Worm (Caenorhabditis elegans) whole organism, L2 larva: Measurements from ENCODE around the gene sysm-1.

Experiments
- C34F6.9 ChIP-seq: fragments of 150-350 bp; optimal IDR thresholded peaks from 2 replicates; lab custom pipeline; 2014; ENCODE audit warnings: missing biosample characterization, missing genetic modification characterization
- F13H6.1 ChIP-seq: sonication (generic microtip); optimal IDR thresholded peaks from 2 replicates; lab custom pipeline; 2016; ENCODE audit warnings: missing genetic modification characterization, missing compliant biosample characterization
- R02D3.7 ChIP-seq: fragments of 150-350 bp; optimal IDR thresholded peaks from 2 replicates; lab custom pipeline; 2014; ENCODE audit warnings: missing biosample characterization, missing genetic modification characterization
- Y55F3AM.14 ChIP-seq: fragments of 200-800 bp; sonication (Bioruptor generic); optimal IDR thresholded peaks from 2 replicates; lab custom pipeline; 2018; ENCODE audit warnings: mild to moderate bottlenecking, missing genetic modification characterization, missing compliant biosample characterization
- ZK546.5 ChIP-seq: sonication (generic microtip); optimal IDR thresholded peaks from 2 replicates; lab custom pipeline; 2017; ENCODE audit warnings: missing biosample characterization, missing genetic modification characterization
- alr-1 ChIP-seq: fragments of 150-350 bp; optimal IDR thresholded peaks from 2 replicates; lab custom pipeline; 2014; ENCODE audit warnings: missing biosample characterization, missing genetic modification characterization
- aly-2 ChIP-seq: fragments of 150-350 bp; optimal IDR thresholded peaks from 2 replicates; lab custom pipeline; 2014; ENCODE audit warnings: missing biosample characterization, missing genetic modification characterization
- ama-1 ChIP-seq: fragments of 150-350 bp; optimal IDR thresholded peaks from 2 replicates; lab custom pipeline; 2018; ENCODE audit warnings: inconsistent platforms
- blmp-1 ChIP-seq: sonication (generic microtip); optimal IDR thresholded peaks from 2 replicates; lab custom pipeline; 2017; ENCODE audit warnings: missing genetic modification characterization, mild to moderate bottlenecking, missing compliant biosample characterization, antibody characterized with exemption, moderate library complexity; ENCODE audit not compliant: insufficient read depth
- ceh-16 ChIP-seq: fragments of 150-350 bp; optimal IDR thresholded peaks from 2 replicates; lab custom pipeline; 2014; ENCODE audit warnings: missing biosample characterization, missing genetic modification characterization
- ceh-82 ChIP-seq: fragments of 150-350 bp; optimal IDR thresholded peaks from 2 replicates; lab custom pipeline; 2014; ENCODE audit warnings: missing biosample characterization, missing genetic modification characterization
- crh-2 ChIP-seq: sonication (generic microtip); optimal IDR thresholded peaks from 2 replicates; lab custom pipeline; 2017; ENCODE audit warnings: missing biosample characterization, missing genetic modification characterization
- dmd-4 ChIP-seq: sonication (generic microtip); optimal IDR thresholded peaks from 2 replicates; lab custom pipeline; 2017; ENCODE audit warnings: missing biosample characterization, missing genetic modification characterization
- egl-27 ChIP-seq: sonication (generic microtip); optimal IDR thresholded peaks from 3 replicates; lab custom pipeline; 2017; ENCODE audit warnings: missing biosample characterization, missing genetic modification reagents, missing genetic modification characterization
- elt-1 ChIP-seq: fragments of 150-350 bp; optimal IDR thresholded peaks from 2 replicates; lab custom pipeline; 2014; ENCODE audit warnings: missing biosample characterization, missing genetic modification characterization
- elt-3 ChIP-seq: sonication (generic microtip); optimal IDR thresholded peaks from 2 replicates; lab custom pipeline; 2017; ENCODE audit warnings: missing biosample characterization, missing genetic modification characterization
- fos-1 ChIP-seq: fragments of 150-350 bp; optimal IDR thresholded peaks from 2 replicates; lab custom pipeline; 2014; ENCODE audit warnings: missing biosample characterization, missing genetic modification characterization
- gmeb-1 ChIP-seq: fragments of 150-350 bp; optimal IDR thresholded peaks from 2 replicates; lab custom pipeline; 2014; ENCODE audit warnings: missing biosample characterization, missing genetic modification characterization
- lin-11 ChIP-seq: fragments of 150-350 bp; sonication (generic microtip); optimal IDR thresholded peaks from 2 replicates; lab custom pipeline; 2014; ENCODE audit warnings: missing biosample characterization, missing genetic modification characterization, inconsistent platforms, mixed read lengths
- lin-13 ChIP-seq: fragments of 150-350 bp; optimal IDR thresholded peaks from 2 replicates; lab custom pipeline; 2014; ENCODE audit warnings: missing biosample characterization, missing genetic modification reagents, missing genetic modification characterization
- lin-39 ChIP-seq: fragments of 150-350 bp; optimal IDR thresholded peaks from 2 replicates; lab custom pipeline; 2014; ENCODE audit warnings: missing biosample characterization, missing genetic modification reagents, missing genetic modification characterization
- lsy-2 ChIP-seq, 2 experiments: fragments of 150-350 bp in 1 of 2; sonication (generic microtip) in 1 of 2; optimal IDR thresholded peaks; 2 replicates each; lab custom pipeline; 2014 to 2017; ENCODE audit warnings: missing biosample characterization in 2 of 2, missing genetic modification characterization in 2 of 2
- mab-5 ChIP-seq: fragments of 150-350 bp; optimal IDR thresholded peaks from 2 replicates; lab custom pipeline; 2014; ENCODE audit warnings: missing biosample characterization, missing genetic modification characterization
- mbf-1 ChIP-seq: sonication (generic microtip); optimal IDR thresholded peaks from 2 replicates; lab custom pipeline; 2017; ENCODE audit warnings: missing biosample characterization, missing genetic modification characterization
- mdl-1 ChIP-seq, 2 experiments: fragments of 150-350 bp in 1 of 2; sonication (generic microtip) in 1 of 2; optimal IDR thresholded peaks; 2 replicates each; lab custom pipeline; 2017; ENCODE audit warnings: missing biosample characterization in 2 of 2, missing genetic modification characterization in 2 of 2
- nhr-10 ChIP-seq: sonication (generic microtip); optimal IDR thresholded peaks from 2 replicates; lab custom pipeline; 2017; ENCODE audit warnings: missing biosample characterization, missing genetic modification characterization
- nhr-11 ChIP-seq: fragments of 150-350 bp; optimal IDR thresholded peaks from 2 replicates; lab custom pipeline; 2014; ENCODE audit warnings: missing biosample characterization, missing genetic modification characterization
- nhr-12 ChIP-seq: fragments of 150-350 bp; optimal IDR thresholded peaks from 2 replicates; lab custom pipeline; 2014; ENCODE audit warnings: missing biosample characterization, missing genetic modification characterization
- nhr-129 ChIP-seq: fragments of 150-350 bp; optimal IDR thresholded peaks from 2 replicates; lab custom pipeline; 2014; ENCODE audit warnings: missing biosample characterization, missing genetic modification characterization
- nhr-21 ChIP-seq: fragments of 150-350 bp; optimal IDR thresholded peaks from 2 replicates; lab custom pipeline; 2014; ENCODE audit warnings: missing biosample characterization, missing genetic modification characterization
- nhr-23 ChIP-seq: fragments of 150-350 bp; optimal IDR thresholded peaks from 2 replicates; lab custom pipeline; 2014; ENCODE audit warnings: missing biosample characterization, missing genetic modification reagents, missing genetic modification characterization
- nhr-237 ChIP-seq: fragments of 150-350 bp; optimal IDR thresholded peaks from 2 replicates; lab custom pipeline; 2014; ENCODE audit warnings: missing biosample characterization, missing genetic modification characterization
- nhr-25 ChIP-seq: fragments of 150-350 bp; sonication (generic microtip); optimal IDR thresholded peaks from 3 replicates; lab custom pipeline; 2014; ENCODE audit warnings: missing biosample characterization, missing genetic modification characterization
- nhr-6 ChIP-seq: fragments of 150-350 bp; optimal IDR thresholded peaks from 2 replicates; lab custom pipeline; 2014; ENCODE audit warnings: missing biosample characterization, missing genetic modification characterization
- nhr-77 ChIP-seq: fragments of 150-350 bp; optimal IDR thresholded peaks from 2 replicates; lab custom pipeline; 2014; ENCODE audit warnings: missing biosample characterization, missing genetic modification characterization
- peb-1 ChIP-seq: fragments of 150-350 bp; optimal IDR thresholded peaks from 2 replicates; lab custom pipeline; 2014; ENCODE audit warnings: missing biosample characterization, missing genetic modification characterization
- sem-4 ChIP-seq: fragments of 150-350 bp; optimal IDR thresholded peaks from 2 replicates; lab custom pipeline; 2014; ENCODE audit warnings: missing biosample characterization, missing genetic modification reagents, missing genetic modification characterization
- skn-1 ChIP-seq: sonication (generic microtip); optimal IDR thresholded peaks from 2 replicates; lab custom pipeline; 2017; ENCODE audit warnings: missing biosample characterization, missing genetic modification characterization
- sma-3 ChIP-seq: sonication (generic microtip); optimal IDR thresholded peaks from 2 replicates; lab custom pipeline; 2016; ENCODE audit warnings: missing genetic modification reagents, missing genetic modification characterization, missing compliant biosample characterization
- sma-9 ChIP-seq, 2 experiments: fragments of 150-350 bp in 1 of 2; sonication (generic microtip) in 1 of 2; optimal IDR thresholded peaks; 2 replicates each; lab custom pipeline; 2014 to 2016; ENCODE audit warnings: missing genetic modification characterization in 2 of 2, mild to moderate bottlenecking in 1 of 2, missing biosample characterization in 1 of 2, missing compliant biosample characterization in 1 of 2, missing genetic modification reagents in 1 of 2, moderate library complexity in 1 of 2
- snpc-4 ChIP-seq: fragments of 150-350 bp; optimal IDR thresholded peaks from 2 replicates; lab custom pipeline; 2014; ENCODE audit warnings: missing biosample characterization, missing genetic modification characterization
- unc-39 ChIP-seq: fragments of 150-350 bp; optimal IDR thresholded peaks from 2 replicates; lab custom pipeline; 2014; ENCODE audit warnings: missing biosample characterization, missing genetic modification characterization
- unc-55 ChIP-seq: fragments of 150-350 bp; sonication (generic microtip); optimal IDR thresholded peaks from 3 replicates; lab custom pipeline; 2014; ENCODE audit warnings: missing biosample characterization, missing genetic modification reagents, missing genetic modification characterization
- unc-62 ChIP-seq: fragments of 150-350 bp; optimal IDR thresholded peaks from 2 replicates; lab custom pipeline; 2014; ENCODE audit warnings: missing biosample characterization, missing genetic modification reagents, missing genetic modification characterization
- zag-1 ChIP-seq: fragments of 150-350 bp; optimal IDR thresholded peaks from 2 replicates; lab custom pipeline; 2014; ENCODE audit warnings: missing biosample characterization, missing genetic modification characterization
- ztf-1 ChIP-seq: fragments of 200-800 bp; sonication (Bioruptor generic); conservative IDR thresholded peaks from 2 replicates; pipeline ENCODE4 v1.3.6; 2022; ENCODE audit warnings: missing genetic modification characterization, missing compliant biosample characterization
- ztf-11 ChIP-seq: sonication (generic microtip); optimal IDR thresholded peaks from 2 replicates; lab custom pipeline; 2017; ENCODE audit warnings: missing biosample characterization, missing genetic modification characterization
- ztf-4 ChIP-seq: fragments of 150-350 bp; optimal IDR thresholded peaks from 2 replicates; lab custom pipeline; 2014; ENCODE audit warnings: missing biosample characterization, missing genetic modification characterization

sysm-1 gene

DNA sequence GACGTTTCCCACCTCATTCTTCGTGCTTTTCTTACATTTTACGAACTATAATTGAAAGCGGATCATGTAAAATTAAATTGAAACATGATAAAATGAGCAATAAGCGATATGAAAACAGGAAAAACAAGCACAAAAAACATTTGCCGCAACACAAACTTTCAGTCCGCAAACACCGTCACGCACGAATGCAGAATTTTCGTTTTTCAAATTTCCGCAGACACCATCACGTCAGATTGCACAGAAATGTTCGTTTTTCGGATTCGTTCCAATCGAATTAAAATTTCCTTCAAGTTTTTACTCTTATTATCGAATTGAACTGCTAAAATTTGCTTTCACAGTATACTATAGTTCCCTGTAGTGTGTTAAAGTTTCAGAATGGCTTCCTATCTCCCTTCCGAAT lies 28.4 kb downstream of the sysm-1 start, which contains the start of gene chmp-7:
chmp-7 (plus strand) TSS at position 369 of the 400 bp plus-strand sequence.
- TF ChIP-seq ama-1 (peak; percentile 50), unc-55 (GFP tag; lab: Kevin White, UChicago) (peak; percentile 95), mdl-1 (tag; optimal IDR thresholded peaks at IDR 0.05; lab: Kevin White, UChicago) (peak in 1 of 2 experiments; percentile 9), elt-3 (tag; lab: Kevin White, UChicago) (no peak), mbf-1 (no peak), snpc-4 (tag; lab: Kevin White, UChicago) (peak; percentile 66), nhr-25 (tag; lab: Kevin White, UChicago) (no peak), crh-2 (tag; lab: Kevin White, UChicago) (peak; percentile 94), ZK546.5 (tag; lab: Kevin White, UChicago) (no peak), nhr-23 (tag; lab: Kevin White, UChicago) (no peak), nhr-11 (tag; lab: Kevin White, UChicago) (peak; percentile 32), mab-5 (peak; percentile 82), ztf-11 (tag; lab: Kevin White, UChicago) (no peak), egl-27 (peak; percentile 50), nhr-129 (peak; percentile 95), zag-1 (tag; lab: Kevin White, UChicago) (peak; percentile 66), peb-1 (tag; lab: Kevin White, UChicago) (no peak), unc-39 (tag; lab: Kevin White, UChicago) (no peak), ztf-4 (tag; lab: Kevin White, UChicago) (no peak), nhr-237 (no peak), unc-62 (GFP tag; lab: Kevin White, UChicago) (peak; percentile 20), alr-1 (no peak), sem-4 (peak; percentile 85), dmd-4 (tag; lab: Kevin White, UChicago) (no peak), nhr-21 (peak; percentile 63), nhr-10 (tag; lab: Kevin White, UChicago) (peak; percentile 33), nhr-6 (peak; percentile 68), sma-9 (GFP tag; optimal IDR thresholded peaks at IDR 0.05; lab: Kevin White, UChicago) (peak; percentile 76), sma-9 (tag; optimal IDR thresholded peaks at IDR 0.05; lab: Kevin White, UChicago) (no peak), lin-11 (tag; lab: Kevin White, UChicago) (peak; percentile 87), blmp-1 (tag; lab: Kevin White, UChicago) (peak; percentile 60), gmeb-1 (tag; lab: Kevin White, UChicago) (peak; percentile 88), elt-1 (no peak), F13H6.1 (tag; lab: Kevin White, UChicago) (no peak), ceh-16 (peak; percentile 29), skn-1 (peak; percentile 59), lin-39 (no peak), sma-3 (GFP tag; lab: Kevin White, UChicago) (peak; percentile 79), Y55F3AM.14 (GFP tag; lab: Kevin White, UChicago) (no peak), ceh-82 (tag; lab: Kevin White, UChicago) (no peak), C34F6.9 (tag; lab: Kevin White, UChicago) (peak; percentile 98), nhr-12 (tag; lab: Kevin White, UChicago) (no peak), lin-13 (GFP tag; lab: Kevin White, UChicago) (no peak), lsy-2 (tag; optimal IDR thresholded peaks at IDR 0.05; lab: Kevin White, UChicago) (peak; percentile 79 to 92), aly-2 (tag; lab: Kevin White, UChicago) (no peak), R02D3.7 (no peak), fos-1 (peak; percentile 84)

DNA sequence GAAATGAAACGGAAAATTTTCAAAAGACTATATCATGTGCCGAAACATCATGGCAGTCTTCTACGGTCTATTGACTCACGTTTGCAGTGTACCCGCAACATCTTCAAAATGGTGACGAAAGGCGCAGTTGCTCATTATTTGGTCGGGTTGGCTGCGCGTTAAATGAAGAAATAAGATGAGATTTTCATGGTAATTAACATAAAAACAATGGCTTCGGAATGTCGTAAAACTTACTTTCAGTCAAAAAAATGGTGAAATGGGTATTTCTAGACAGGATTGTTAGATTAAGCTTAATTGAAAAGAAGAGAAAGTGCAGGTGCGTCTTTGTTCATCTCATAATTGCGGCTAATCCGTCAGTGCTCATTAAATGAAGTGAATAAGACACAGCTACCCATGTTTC lies 29.4 kb downstream of the sysm-1 start, which contains the start of gene T24B8.7:
T24B8.7 (minus strand) TSS at position 101 of the 400 bp plus-strand sequence.
- TF ChIP-seq fos-1 (no peak), R02D3.7 (no peak), unc-62 (GFP tag; lab: Kevin White, UChicago) (no peak), nhr-12 (tag; lab: Kevin White, UChicago) (no peak), mab-5 (no peak), skn-1 (no peak), ztf-1 (GFP tag; lab: Robert Waterston, UW) (no peak), lin-13 (GFP tag; lab: Kevin White, UChicago) (no peak), ztf-11 (tag; lab: Kevin White, UChicago) (no peak), lsy-2 (tag; optimal IDR thresholded peaks at IDR 0.05; lab: Kevin White, UChicago) (no peak), sem-4 (no peak), ama-1 (no peak), nhr-10 (tag; lab: Kevin White, UChicago) (no peak), nhr-77 (no peak), nhr-21 (no peak), gmeb-1 (tag; lab: Kevin White, UChicago) (no peak), dmd-4 (tag; lab: Kevin White, UChicago) (no peak)
